Worm (Caenorhabditis elegans) whole organism, midembryonic: ENCODE data around the gene K10D11.6.

ENCODE experiments used
- cog-1 ChIP-seq: sonication (generic microtip); optimal IDR thresholded peaks from 2 replicates; lab custom pipeline; 2016; ENCODE audit warnings: missing genetic modification characterization, missing compliant biosample characterization
- flt-1 ChIP-seq: fragments of 200-800 bp; sonication (Bioruptor generic); IDR thresholded peaks from 2 replicates; pipeline ENCODE4 v1.3.6; 2022; ENCODE audit warnings: missing genetic modification characterization, missing compliant biosample characterization
- klf-2 ChIP-seq: fragments of 200-800 bp; sonication (Bioruptor generic); conservative IDR thresholded peaks from 2 replicates; pipeline ENCODE4 v1.3.6; 2022; ENCODE audit warnings: missing genetic modification reagents, missing genetic modification characterization, missing compliant biosample characterization
- med-1 ChIP-seq: sonication (generic microtip); optimal IDR thresholded peaks from 2 replicates; lab custom pipeline; 2017; ENCODE audit warnings: missing genetic modification characterization, mild to moderate bottlenecking, missing compliant biosample characterization, antibody characterized with exemption, missing genetic modification reagents; ENCODE audit not compliant: insufficient read depth
- ref-1 ChIP-seq: fragments of 200-800 bp; sonication (Bioruptor generic); conservative IDR thresholded peaks from 2 replicates; pipeline ENCODE4 v1.3.6; 2022; ENCODE audit warnings: missing genetic modification reagents, missing genetic modification characterization, missing compliant biosample characterization
- ztf-29 ChIP-seq: fragments of 200-800 bp; sonication (Bioruptor generic); IDR thresholded peaks from 2 replicates; pipeline ENCODE4 v1.3.6; 2022; ENCODE audit warnings: missing genetic modification reagents, missing genetic modification characterization, missing compliant biosample characterization

DNA sequence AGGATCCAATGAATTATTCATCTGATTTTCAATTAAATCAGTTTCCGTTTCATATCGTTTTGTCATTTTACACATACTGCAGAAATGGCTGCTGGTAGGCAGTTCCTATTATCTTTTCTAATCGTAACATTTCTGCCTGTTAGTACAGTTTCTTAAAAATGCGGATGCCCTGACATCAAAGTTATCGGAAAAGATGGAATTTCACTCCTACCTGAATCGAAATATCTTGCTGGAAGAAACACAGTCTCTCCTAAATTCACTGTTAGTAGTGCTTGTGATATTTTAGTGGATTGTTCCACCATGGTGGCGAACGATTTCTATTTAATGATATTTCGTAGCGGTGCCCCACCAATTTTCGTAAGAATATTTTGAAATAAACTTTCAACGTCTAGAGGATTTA lies 40.8 kb downstream of the K10D11.6 start, which contains the start of gene F55G11.10:
- TF ChIP-seq ztf-29 (no peak), ref-1 (no peak), klf-2 (GFP tag; lab: Robert Waterston, UW) (no peak), flt-1 (GFP tag; lab: Robert Waterston, UW) (no peak), med-1 (GFP tag; lab: Kevin White, UChicago) (no peak), cog-1 (tag; lab: Kevin White, UChicago) (no peak)
